Fruit fly (Drosophila melanogaster) S2 (cell line): Measurements from ENCODE around the gene CG7706.

Experiments
- CG8478 ChIP-seq: fragments of >200 bp; optimal IDR thresholded peaks from 2 replicates; lab custom pipeline; 2018
- CTCF ChIP-seq, 2 experiments: fragments of >200 bp; optimal IDR thresholded peaks; 2 replicates each; lab custom pipeline; 2018

The CG7706 gene

DNA sequence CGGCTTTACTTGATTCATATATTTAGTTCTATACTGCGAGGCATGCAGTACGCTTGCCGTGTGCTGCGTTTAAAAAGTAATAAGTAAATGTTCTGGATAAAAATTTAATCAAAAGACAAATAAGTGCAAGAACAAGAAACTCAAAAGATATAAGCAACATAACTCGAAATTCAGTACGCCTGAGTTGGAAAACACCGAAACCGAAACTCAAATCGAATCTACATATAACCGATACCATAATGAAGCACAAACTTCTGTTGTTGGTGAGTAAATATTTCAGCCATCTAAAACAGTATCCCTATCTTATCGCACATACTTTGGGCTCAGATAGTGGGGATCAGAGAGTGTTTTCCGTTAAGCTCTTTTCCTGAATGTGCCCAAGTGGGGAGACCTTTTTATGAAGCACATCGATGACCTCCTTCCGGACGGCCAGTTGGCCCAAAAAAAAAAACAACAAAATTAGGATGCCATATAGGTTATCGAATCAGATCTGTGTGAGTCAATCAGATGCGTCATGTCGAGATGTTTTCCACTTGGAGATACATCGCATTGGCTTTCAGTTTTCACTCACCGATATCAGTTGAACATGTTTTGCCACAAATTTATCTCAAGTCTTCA is 6.4 kb upstream of the CG7706 start, which contains the start of gene CG31230:
TSS of gene CG31230 (plus strand) at position 568 of the 618 bp plus-strand sequence.
- TF ChIP-seq CTCF (optimal IDR thresholded peaks at IDR 0.05; lab: Kevin White, UChicago) (no peak), CG8478 (lab: Kevin White, UChicago) (no peak)

- TF ChIP-seq CG8478 (lab: Kevin White, UChicago) (no peak), CTCF (optimal IDR thresholded peaks at IDR 0.05; lab: Kevin White, UChicago) (no peak)
Measured at dm6 chr3R:18680332-18680731, 2.7 kb downstream of the CG7706 start, which contains the start of the genes CG46318 and ChT. TSS of gene CG46318 (plus strand) at chr3R:18680604. TSS of gene ChT (plus strand) at chr3R:18680604.

dm6 chr3R:18681054-18681453 is 3.4 kb downstream of the CG7706 start:
- TF ChIP-seq CTCF (optimal IDR thresholded peaks at IDR 0.05; lab: Kevin White, UChicago) (no peak), CG8478 (lab: Kevin White, UChicago) (no peak)

- TF ChIP-seq CG8478 (lab: Kevin White, UChicago) (no peak), CTCF (optimal IDR thresholded peaks at IDR 0.05; lab: Kevin White, UChicago) (no peak)
Measured at dm6 chr3R:18692619-18693018, 15.0 kb downstream of the CG7706 start, which contains the start of gene Muc91C. TSS of gene Muc91C (minus strand) at chr3R:18692719.

- no peak for TF ChIP-seq CG8478 (lab: Kevin White, UChicago)
- TF ChIP-seq CTCF (optimal IDR thresholded peaks at IDR 0.05; lab: Kevin White, UChicago): no peak
Measured at dm6 chr3R:18693611-18694010, 16.0 kb downstream of the CG7706 start, which contains the start of gene CG14300. TSS of gene CG14300 (minus strand) at chr3R:18693711.

- no peak for TF ChIP-seq CTCF (optimal IDR thresholded peaks at IDR 0.05; lab: Kevin White, UChicago)
- no peak for TF ChIP-seq CG8478 (lab: Kevin White, UChicago)
Measured at dm6 chr3R:18694952-18695351, 17.3 kb downstream of the CG7706 start, which contains the start of gene CG34282. TSS of gene CG34282 (plus strand) at chr3R:18695252.

dm6 chr3R:18698855-18699569 is 21.4 kb downstream of the CG7706 start:
- TF ChIP-seq CTCF (optimal IDR thresholded peaks at IDR 0.05; lab: Kevin White, UChicago) (no peak), CG8478 (lab: Kevin White, UChicago) (no peak)

dm6 chr3R:18703514-18703913 is 25.9 kb downstream of the CG7706 start:
- TF ChIP-seq CG8478 (lab: Kevin White, UChicago) (no peak), CTCF (optimal IDR thresholded peaks at IDR 0.05; lab: Kevin White, UChicago) (no peak)

dm6 chr3R:18705150-18705549 is 27.5 kb downstream of the CG7706 start, which contains the start of the genes ChAT and VAChT:
TSS of gene ChAT (plus strand) at chr3R:18705501.
TSS of gene VAChT (plus strand) at chr3R:18705501.
- TF ChIP-seq CG8478 (lab: Kevin White, UChicago) (no peak), CTCF (optimal IDR thresholded peaks at IDR 0.05; lab: Kevin White, UChicago) (no peak)

DNA sequence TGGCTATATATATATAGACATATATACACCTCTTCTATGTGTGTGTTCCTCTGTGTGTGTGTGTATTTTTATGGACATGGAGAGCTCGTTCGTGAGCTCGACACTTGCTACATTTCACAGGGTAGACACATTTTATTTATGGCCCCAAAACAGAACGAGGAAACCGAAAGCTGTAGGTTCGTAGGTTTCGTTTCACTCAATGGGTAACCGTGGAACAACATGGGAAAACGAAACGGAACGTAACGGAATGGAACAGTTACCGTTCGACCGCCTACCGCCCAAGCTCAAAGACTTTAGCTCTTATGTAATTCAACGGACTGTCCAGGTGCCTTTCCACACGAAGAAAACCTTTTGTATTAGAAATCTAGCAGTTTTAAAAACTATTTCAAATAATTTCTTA is 28.7 kb downstream of the CG7706 start:
- no peak for TF ChIP-seq CG8478 (lab: Kevin White, UChicago)
- no peak for TF ChIP-seq CTCF (optimal IDR thresholded peaks at IDR 0.05; lab: Kevin White, UChicago)

DNA sequence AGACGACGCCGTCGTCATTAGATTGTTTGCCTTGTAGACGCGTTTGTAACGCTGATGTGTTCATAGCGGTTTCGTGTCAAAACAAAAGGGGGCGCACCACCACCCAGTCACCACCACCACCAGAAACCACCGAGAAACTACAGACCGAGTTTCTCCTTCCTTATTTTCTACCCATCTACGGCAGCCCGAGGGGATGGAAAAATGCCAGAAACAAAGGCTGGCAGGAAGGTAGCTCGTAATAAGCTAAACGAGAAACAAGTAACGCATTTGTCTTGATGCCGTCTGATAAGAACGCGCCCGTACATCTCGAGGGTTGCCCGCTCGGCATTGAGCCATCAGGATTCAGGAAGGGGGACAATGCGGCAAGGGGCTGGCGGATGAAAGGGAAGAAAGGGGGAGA is 29.9 kb downstream of the CG7706 start:
- TF ChIP-seq CTCF (optimal IDR thresholded peaks at IDR 0.05; lab: Kevin White, UChicago): no peak
- no peak for TF ChIP-seq CG8478 (lab: Kevin White, UChicago)

DNA sequence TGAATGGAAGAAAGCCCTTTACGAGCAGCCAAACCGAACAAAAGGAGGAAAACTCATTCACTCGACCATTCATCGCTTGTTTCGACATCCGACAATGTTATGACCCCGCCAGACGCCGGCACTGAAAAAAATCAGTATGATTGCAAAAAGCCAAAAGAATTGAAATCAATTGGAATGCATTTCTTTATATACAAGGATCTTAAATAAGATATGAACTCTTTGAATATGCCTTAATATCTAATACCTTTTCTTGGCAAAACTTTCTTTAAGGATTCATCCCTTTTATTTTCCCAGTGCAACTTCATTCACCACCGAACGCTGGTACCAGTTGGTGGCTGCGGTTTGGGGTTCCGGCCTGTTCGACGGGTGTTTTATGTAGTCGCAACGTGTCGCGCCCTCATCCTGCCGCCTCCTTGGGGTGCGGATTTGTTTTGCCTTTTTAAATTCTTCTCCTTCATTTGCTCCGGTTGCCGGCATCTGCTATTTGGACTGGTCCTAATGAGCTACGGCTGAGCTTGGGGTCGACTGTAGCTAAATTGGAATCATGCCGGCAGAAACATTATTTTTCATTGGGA is 42.2 kb downstream of the CG7706 start:
- TF ChIP-seq CTCF (optimal IDR thresholded peaks at IDR 0.05; lab: Kevin White, UChicago): no peak
- TF ChIP-seq CG8478 (lab: Kevin White, UChicago): no peak

DNA sequence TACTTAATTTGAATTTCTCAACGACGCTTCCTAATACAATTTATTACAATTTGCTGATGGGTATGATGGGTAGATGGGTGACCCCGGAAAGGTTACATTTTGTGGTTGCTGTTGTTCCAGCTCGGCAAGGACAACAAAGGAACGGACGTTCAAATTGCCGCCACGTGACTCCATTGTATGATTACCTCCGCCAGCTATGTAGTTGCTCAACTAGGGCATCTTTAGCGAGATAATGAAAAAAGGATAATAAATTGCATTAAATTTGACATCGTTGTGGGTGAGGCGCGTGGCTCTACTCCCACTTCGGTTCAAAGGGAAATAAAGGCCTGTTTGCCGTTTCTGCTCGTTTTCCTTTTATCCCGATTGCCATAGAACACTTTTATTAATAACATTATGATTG is 43.8 kb downstream of the CG7706 start:
- no peak for TF ChIP-seq CTCF (optimal IDR thresholded peaks at IDR 0.05; lab: Kevin White, UChicago)
- no peak for TF ChIP-seq CG8478 (lab: Kevin White, UChicago)

- no peak for TF ChIP-seq CTCF (optimal IDR thresholded peaks at IDR 0.05; lab: Kevin White, UChicago)
- TF ChIP-seq CG8478 (lab: Kevin White, UChicago): no peak
Measured at dm6 chr3R:18722490-18722889, 44.9 kb downstream of the CG7706 start, which contains the start of gene CG34283. TSS of gene CG34283 (minus strand) at chr3R:18722590.

- TF ChIP-seq CTCF (optimal IDR thresholded peaks at IDR 0.05; lab: Kevin White, UChicago): no peak
- no peak for TF ChIP-seq CG8478 (lab: Kevin White, UChicago)
Measured at dm6 chr3R:18726334-18726733, 48.7 kb downstream of the CG7706 start, which contains the start of gene CG7714. TSS of gene CG7714 (minus strand) at chr3R:18726434.
